Fruit fly (Drosophila melanogaster) whole organism, embryonic: Measurements from ENCODE around the gene ash1.
A peak's percentile ranks its signal among the peaks of the same experiment; 100 is the strongest.

Source experiments
- Abd-B ChIP-seq: fragments of 200-800 bp; sonication (Bioruptor generic); optimal IDR thresholded peaks from 2 replicates; lab custom pipeline; 2018; ENCODE audit warnings: missing biosample characterization, mild to moderate bottlenecking, missing genetic modification characterization, moderate library complexity
- Adf1 ChIP-seq: fragments of 200-800 bp; sonication (Bioruptor generic); IDR thresholded peaks from 2 replicates; pipeline ENCODE4 v1.3.6; 2022; ENCODE audit warnings: missing biosample characterization, missing genetic modification characterization
- Aef1 ChIP-seq: fragments of 200-800 bp; sonication (Bioruptor generic); IDR thresholded peaks from 3 replicates; pipeline ENCODE4 v1.3.6; 2022; ENCODE audit warnings: missing biosample characterization, missing genetic modification characterization
- CG1233 ChIP-seq: fragments of 200-800 bp; sonication (Bioruptor generic); optimal IDR thresholded peaks from 4 replicates; lab custom pipeline; 2018; ENCODE audit warnings: missing biosample characterization, mild to moderate bottlenecking, missing genetic modification characterization
- CG14441 ChIP-seq: fragments of 200-800 bp; sonication (Bioruptor generic); IDR thresholded peaks from 2 replicates; pipeline ENCODE4 v1.3.6; 2022; ENCODE audit warnings: missing biosample characterization, missing genetic modification characterization
- CG1602 ChIP-seq: fragments of 200-800 bp; sonication (Bioruptor generic); optimal IDR thresholded peaks from 3 replicates; lab custom pipeline; 2016; ENCODE audit warnings: missing biosample characterization, missing genetic modification characterization
- CG17328 ChIP-seq: fragments of 200-800 bp; sonication (Bioruptor generic); IDR thresholded peaks from 2 replicates; pipeline ENCODE4 v1.3.6; 2022; ENCODE audit warnings: missing biosample characterization, missing genetic modification characterization
- CG17912 ChIP-seq: fragments of 200-800 bp; sonication (Bioruptor generic); optimal IDR thresholded peaks from 2 replicates; lab custom pipeline; 2018; ENCODE audit warnings: missing biosample characterization, mild to moderate bottlenecking, missing genetic modification characterization
- CG18619 ChIP-seq: fragments of 200-800 bp; sonication (Bioruptor generic); optimal IDR thresholded peaks from 3 replicates; lab custom pipeline; 2017; ENCODE audit warnings: missing biosample characterization, mild to moderate bottlenecking, missing genetic modification characterization
- CG18764 ChIP-seq: fragments of 200-800 bp; sonication (Bioruptor generic); optimal IDR thresholded peaks from 3 replicates; lab custom pipeline; 2016; ENCODE audit warnings: missing biosample characterization, missing genetic modification characterization
- CG32532 ChIP-seq: fragments of 200-800 bp; sonication (Bioruptor generic); IDR thresholded peaks from 2 replicates; pipeline ENCODE4 v1.3.6; 2022; ENCODE audit warnings: missing biosample characterization, missing genetic modification characterization
- CG34376 ChIP-seq: fragments of 200-800 bp; sonication (Bioruptor generic); optimal IDR thresholded peaks from 2 replicates; lab custom pipeline; 2018; ENCODE audit warnings: missing biosample characterization, mild to moderate bottlenecking, missing genetic modification characterization
- CG5953 ChIP-seq: fragments of 200-800 bp; sonication (Bioruptor generic); IDR thresholded peaks from 2 replicates; pipeline ENCODE4 v1.3.6; 2022; ENCODE audit warnings: missing biosample characterization, missing genetic modification characterization
- CG6654 ChIP-seq: fragments of 200-800 bp; sonication (Bioruptor generic); optimal IDR thresholded peaks from 2 replicates; lab custom pipeline; 2017; ENCODE audit warnings: missing biosample characterization, mild to moderate bottlenecking, missing genetic modification characterization
- CG7357 ChIP-seq: fragments of 200-800 bp; sonication (Bioruptor generic); IDR thresholded peaks from 3 replicates; pipeline ENCODE4 v1.3.6; 2022; ENCODE audit warnings: missing biosample characterization, missing genetic modification characterization
- CG7372 ChIP-seq: fragments of 200-800 bp; sonication (Bioruptor generic); IDR thresholded peaks from 2 replicates; pipeline ENCODE4 v1.3.6; 2022; ENCODE audit warnings: missing biosample characterization, missing genetic modification characterization
- CG8281 ChIP-seq: fragments of 200-800 bp; sonication (Bioruptor generic); optimal IDR thresholded peaks from 2 replicates; lab custom pipeline; 2018; ENCODE audit warnings: missing biosample characterization, mild to moderate bottlenecking, missing genetic modification characterization, moderate library complexity
- CG8388 ChIP-seq: fragments of 200-800 bp; sonication (Bioruptor generic); optimal IDR thresholded peaks from 2 replicates; lab custom pipeline; 2019; ENCODE audit warnings: missing biosample characterization, mild to moderate bottlenecking, missing genetic modification characterization, moderate library complexity
- CG9817 ChIP-seq: fragments of 200-800 bp; sonication (Bioruptor generic); optimal IDR thresholded peaks from 2 replicates; lab custom pipeline; 2018; ENCODE audit warnings: missing biosample characterization, mild to moderate bottlenecking, missing genetic modification characterization, moderate library complexity
- Dek ChIP-seq: fragments of 200-800 bp; sonication (Bioruptor generic); optimal IDR thresholded peaks from 3 replicates; lab custom pipeline; 2019; ENCODE audit warnings: missing biosample characterization, mild to moderate bottlenecking, missing genetic modification characterization, moderate library complexity
- Dll ChIP-seq: fragments of 200-800 bp; sonication (Bioruptor generic); IDR thresholded peaks from 4 replicates; pipeline ENCODE4 v1.3.6; 2022; ENCODE audit warnings: missing biosample characterization, missing genetic modification characterization; ENCODE audit not compliant: partially characterized antibody
- Fer1 ChIP-seq: fragments of 200-800 bp; sonication (Bioruptor generic); optimal IDR thresholded peaks from 2 replicates; lab custom pipeline; 2017; ENCODE audit warnings: missing biosample characterization, mild to moderate bottlenecking, missing genetic modification characterization
- Hmr ChIP-seq: fragments of 200-800 bp; sonication (Bioruptor generic); optimal IDR thresholded peaks from 3 replicates; lab custom pipeline; 2017; ENCODE audit warnings: mild to moderate bottlenecking, missing biosample characterization, missing genetic modification reagents, missing genetic modification characterization
- Hsf ChIP-seq: fragments of 200-800 bp; sonication (Bioruptor generic); optimal IDR thresholded peaks from 3 replicates; lab custom pipeline; 2016; ENCODE audit warnings: missing biosample characterization, missing genetic modification characterization
- NfI ChIP-seq: fragments of 200-800 bp; sonication (Bioruptor generic); optimal IDR thresholded peaks from 3 replicates; lab custom pipeline; 2018; ENCODE audit warnings: missing biosample characterization, mild to moderate bottlenecking, missing genetic modification characterization, moderate library complexity
- TFAM ChIP-seq: fragments of 200-800 bp; sonication (Bioruptor generic); optimal IDR thresholded peaks from 2 replicates; lab custom pipeline; 2017; ENCODE audit warnings: missing biosample characterization, missing genetic modification characterization, inconsistent platforms
- abd-A ChIP-seq: fragments of 200-800 bp; sonication (Bioruptor generic); optimal IDR thresholded peaks from 3 replicates; lab custom pipeline; 2019; ENCODE audit warnings: missing biosample characterization, mild to moderate bottlenecking, missing genetic modification characterization, moderate library complexity
- ac ChIP-seq: fragments of 200-800 bp; sonication (Bioruptor generic); optimal IDR thresholded peaks from 3 replicates; lab custom pipeline; 2017; ENCODE audit warnings: missing biosample characterization, mild to moderate bottlenecking, missing genetic modification characterization
- amos ChIP-seq: fragments of 200-800 bp; sonication (Bioruptor generic); IDR thresholded peaks from 2 replicates; pipeline ENCODE4 v1.3.6; 2022; ENCODE audit warnings: missing biosample characterization, missing genetic modification characterization; ENCODE audit not compliant: partially characterized antibody
- bsh ChIP-seq, 2 experiments: fragments of 200-800 bp; sonication (Bioruptor generic); optimal IDR thresholded peaks; 2 replicates each; lab custom pipeline; 2017 to 2018; ENCODE audit warnings: mild to moderate bottlenecking in 2 of 2, missing biosample characterization in 2 of 2, missing genetic modification characterization in 2 of 2, moderate library complexity in 1 of 2
- caup ChIP-seq: fragments of 200-800 bp; sonication (Bioruptor generic); optimal IDR thresholded peaks from 3 replicates; lab custom pipeline; 2017; ENCODE audit warnings: missing biosample characterization, mild to moderate bottlenecking, missing genetic modification characterization, moderate library complexity; ENCODE audit not compliant: severe bottlenecking
- chm ChIP-seq: fragments of 200-800 bp; sonication (Bioruptor generic); IDR thresholded peaks from 2 replicates; pipeline ENCODE4 v1.3.6; 2022; ENCODE audit warnings: missing biosample characterization, missing genetic modification characterization
- dan ChIP-seq: fragments of 200-800 bp; sonication (Bioruptor generic); IDR thresholded peaks from 2 replicates; pipeline ENCODE4 v1.3.6; 2022; ENCODE audit warnings: missing biosample characterization, missing genetic modification characterization
- disco-r ChIP-seq: fragments of 200-800 bp; sonication (Bioruptor generic); optimal IDR thresholded peaks from 2 replicates; lab custom pipeline; 2016; ENCODE audit warnings: missing biosample characterization, missing genetic modification characterization
- gcm2 ChIP-seq: fragments of 200-800 bp; sonication (Bioruptor generic); optimal IDR thresholded peaks from 2 replicates; lab custom pipeline; 2016; ENCODE audit warnings: missing biosample characterization, missing genetic modification characterization
- ind ChIP-seq: fragments of 200-800 bp; sonication (Bioruptor generic); optimal IDR thresholded peaks from 3 replicates; lab custom pipeline; 2016; ENCODE audit warnings: missing biosample characterization, missing genetic modification characterization
- lab ChIP-seq: fragments of 200-800 bp; sonication (Bioruptor generic); optimal IDR thresholded peaks from 3 replicates; lab custom pipeline; 2017; ENCODE audit warnings: missing biosample characterization, missing genetic modification characterization, mild to moderate bottlenecking, moderate library complexity, missing genetic modification reagents
- lbe ChIP-seq: fragments of 200-800 bp; sonication (Bioruptor generic); optimal IDR thresholded peaks from 2 replicates; lab custom pipeline; 2016; ENCODE audit warnings: missing biosample characterization, mild to moderate bottlenecking, missing genetic modification characterization
- lilli ChIP-seq: fragments of 200-800 bp; sonication (Bioruptor generic); optimal IDR thresholded peaks from 3 replicates; lab custom pipeline; 2016; ENCODE audit warnings: missing biosample characterization, missing genetic modification characterization
- nom ChIP-seq: fragments of 200-800 bp; sonication (Bioruptor generic); optimal IDR thresholded peaks from 2 replicates; lab custom pipeline; 2017; ENCODE audit warnings: missing biosample characterization, missing genetic modification characterization, mild to moderate bottlenecking, moderate library complexity, missing genetic modification reagents
- ro ChIP-seq: fragments of 200-800 bp; sonication (Bioruptor generic); IDR thresholded peaks from 2 replicates; pipeline ENCODE4 v1.3.6; 2022; ENCODE audit warnings: missing biosample characterization, missing genetic modification characterization
- sima ChIP-seq: fragments of 200-800 bp; sonication (Bioruptor generic); optimal IDR thresholded peaks from 2 replicates; lab custom pipeline; 2016; ENCODE audit warnings: missing biosample characterization, missing genetic modification characterization
- stc ChIP-seq: fragments of 200-800 bp; sonication (Bioruptor generic); IDR thresholded peaks from 2 replicates; pipeline ENCODE4 v1.3.6; 2022; ENCODE audit warnings: missing biosample characterization, missing genetic modification characterization
- unc-4 ChIP-seq: fragments of 200-800 bp; sonication (Bioruptor generic); IDR thresholded peaks from 2 replicates; pipeline ENCODE4 v1.3.6; 2022; ENCODE audit warnings: missing biosample characterization, missing genetic modification characterization; ENCODE audit not compliant: partially characterized antibody
- usp ChIP-seq: fragments of >200 bp; optimal IDR thresholded peaks from 2 replicates; lab custom pipeline; 2017; ENCODE audit warnings: missing biosample characterization, missing genetic modification characterization
- wdn ChIP-seq: fragments of 200-800 bp; sonication (Bioruptor generic); IDR thresholded peaks from 2 replicates; pipeline ENCODE4 v1.3.6; 2022; ENCODE audit warnings: missing biosample characterization, missing genetic modification characterization

ash1 gene

dm6 chr3L:19634788-19635448, 36.4 kb upstream of the ash1 start (continued):
- TF ChIP-seq CG5953 (GFP tag; lab: Robert Waterston, UW), result no peak
- TF ChIP-seq Dll (GFP tag; lab: Robert Waterston, UW), result no peak
- peak; percentile 78 for TF ChIP-seq CG8388 (GFP tag; lab: Kevin White, UChicago)
- no peak for TF ChIP-seq lilli (GFP tag; lab: Kevin White, UChicago)
- TF ChIP-seq CG17912 (GFP tag; lab: Kevin White, UChicago), result no peak
- TF ChIP-seq CG7372 (GFP tag; lab: Robert Waterston, UW), result peak; percentile 72
- TF ChIP-seq NfI (GFP tag; lab: Kevin White, UChicago), result no peak
- peak; percentile 70 for TF ChIP-seq ind
- TF ChIP-seq bsh (GFP tag; optimal IDR thresholded peaks at IDR 0.05; lab: Kevin White, UChicago), result peak in 1 of 2 experiments; percentile 80
- no peak for TF ChIP-seq CG34376 (GFP tag; lab: Kevin White, UChicago)
- no peak for TF ChIP-seq Hsf (GFP tag; lab: Kevin White, UChicago)
- no peak for TF ChIP-seq unc-4 (GFP tag; lab: Robert Waterston, UW)
- TF ChIP-seq disco-r, result no peak
- TF ChIP-seq Fer1 (GFP tag; lab: Kevin White, UChicago), result peak; percentile 57
- TF ChIP-seq usp (GFP tag; lab: Kevin White, UChicago), result no peak
- TF ChIP-seq chm (GFP tag; lab: Robert Waterston, UW), result no peak
- peak; percentile 72 for TF ChIP-seq nom (GFP tag; lab: Kevin White, UChicago)
- TF ChIP-seq ac, result no peak

DNA sequence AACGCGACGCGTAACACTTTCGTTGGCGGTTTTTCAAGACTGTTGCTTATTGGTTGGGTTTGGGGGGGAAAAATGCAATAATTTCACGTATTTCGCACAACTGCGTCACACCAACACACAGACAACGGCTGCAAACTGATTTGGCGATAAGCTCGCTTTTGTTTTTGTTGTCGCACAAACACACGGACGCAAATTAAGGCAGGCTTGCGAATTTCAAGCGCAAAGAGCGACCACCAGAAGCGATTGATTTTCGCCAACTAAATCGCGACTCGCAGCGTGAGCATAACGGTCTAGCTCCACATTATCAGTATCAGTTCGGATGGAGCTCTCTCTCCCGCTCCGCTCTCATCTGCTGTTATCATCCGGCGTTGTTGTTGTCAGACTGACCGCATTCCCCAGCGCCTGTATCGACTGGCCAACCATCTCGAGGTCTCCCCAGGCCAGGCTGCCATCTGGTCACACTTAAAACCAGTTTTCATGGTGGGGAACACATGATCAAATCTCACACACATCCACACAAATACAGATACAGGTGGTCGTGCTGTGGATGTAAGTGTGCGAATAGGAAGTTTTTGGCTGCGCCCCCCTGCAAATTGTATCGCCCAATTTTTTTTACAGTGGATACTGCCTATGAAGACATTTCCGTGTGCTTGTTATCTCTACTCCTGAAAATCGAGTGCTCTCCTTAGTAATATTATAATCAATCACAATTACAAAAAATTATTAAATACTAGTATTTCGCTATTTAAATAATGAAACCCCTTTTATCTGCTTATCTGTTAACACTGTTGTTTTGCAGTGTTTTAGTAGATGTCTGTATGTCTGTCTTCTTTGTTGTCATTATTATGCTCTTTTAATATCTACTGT, 34.4 kb upstream of the ash1 start:
- peak; percentile 50 for TF ChIP-seq CG1602 (GFP tag; lab: Kevin White, UChicago)
- TF ChIP-seq lab (GFP tag; lab: Kevin White, UChicago), result peak; percentile 84
- TF ChIP-seq Abd-B (GFP tag; lab: Kevin White, UChicago), result peak; percentile 14
- TF ChIP-seq CG18764 (GFP tag; lab: Kevin White, UChicago), result no peak
- peak; percentile 16 for TF ChIP-seq CG18619 (GFP tag; lab: Kevin White, UChicago)
- peak; percentile 69 for TF ChIP-seq Hmr (GFP tag; lab: Kevin White, UChicago)
- TF ChIP-seq ro, result no peak
- TF ChIP-seq wdn (GFP tag; lab: Robert Waterston, UW), result peak; percentile 39; the same call in 1 of the 2 replicates
- TF ChIP-seq CG9817 (tag; lab: Kevin White, UChicago), result peak; percentile 56
- peak; percentile 23 for TF ChIP-seq lbe (GFP tag; lab: Kevin White, UChicago)
- TF ChIP-seq CG6654 (GFP tag; lab: Kevin White, UChicago), result no peak
- peak; percentile 66 for TF ChIP-seq CG14441 (GFP tag; lab: Robert Waterston, UW)
- no peak for TF ChIP-seq sima (GFP tag; lab: Kevin White, UChicago)
- peak; percentile 57; the same call in 1 of the 2 replicates for TF ChIP-seq Adf1 (GFP tag; lab: Robert Waterston, UW)
- no peak for TF ChIP-seq CG8281 (tag; lab: Kevin White, UChicago)
- TF ChIP-seq Dek (tag; lab: Kevin White, UChicago), result peak; percentile 41
- TF ChIP-seq stc (GFP tag; lab: Robert Waterston, UW), result no peak
- peak; percentile 82 for TF ChIP-seq CG34376 (GFP tag; lab: Kevin White, UChicago)
- TF ChIP-seq gcm2 (GFP tag; lab: Kevin White, UChicago), result peak; percentile 14
- no peak; the same call in 1 of the 2 replicates for TF ChIP-seq amos
- peak; percentile 61; the same call in 2 of the 3 replicates for TF ChIP-seq Aef1 (GFP tag; lab: Robert Waterston, UW)
- TF ChIP-seq dan, result no peak
- TF ChIP-seq CG7357 (GFP tag; lab: Robert Waterston, UW), result peak; percentile 37; the same call in 2 of the 3 replicates
- no peak for TF ChIP-seq TFAM
- TF ChIP-seq CG32532 (GFP tag; lab: Robert Waterston, UW), result peak; percentile 82
- peak; percentile 69 for TF ChIP-seq caup (GFP tag; lab: Kevin White, UChicago)
- TF ChIP-seq CG1233, result peak; percentile 47
- no peak for TF ChIP-seq abd-A (tag; lab: Kevin White, UChicago)
- TF ChIP-seq CG17328 (GFP tag; lab: Robert Waterston, UW), result no peak
